Worm (Caenorhabditis elegans) whole organism, L1 larva: ENCODE results near the gene sipa-1.

Experiments
- efl-1 ChIP-seq, 4 experiments: fragments of 150-350 bp; optimal IDR thresholded peaks in 3 of 4; peaks in 1 of 4; 1 replicate in 1 of 4; 2 replicates in 3 of 4; lab custom pipeline; 2014; ENCODE audit warnings: missing biosample characterization in 2 of 4, missing genetic modification characterization in 2 of 4, missing genetic modification reagents in 2 of 4
- nhr-11 ChIP-seq: fragments of 150-350 bp; optimal IDR thresholded peaks from 2 replicates; lab custom pipeline; 2014; ENCODE audit warnings: missing biosample characterization, missing genetic modification characterization
- nhr-237 ChIP-seq: fragments of 150-350 bp; optimal IDR thresholded peaks from 2 replicates; lab custom pipeline; 2014; ENCODE audit warnings: missing biosample characterization, missing genetic modification characterization
- nhr-28 ChIP-seq: fragments of 150-350 bp; optimal IDR thresholded peaks from 2 replicates; lab custom pipeline; 2014; ENCODE audit warnings: missing biosample characterization, missing genetic modification characterization
- nhr-77 ChIP-seq: fragments of 150-350 bp; optimal IDR thresholded peaks from 2 replicates; lab custom pipeline; 2014; ENCODE audit warnings: missing biosample characterization, missing genetic modification characterization
- tbx-2 ChIP-seq: sonication (generic microtip); optimal IDR thresholded peaks from 2 replicates; lab custom pipeline; 2016; ENCODE audit warnings: missing genetic modification characterization, missing compliant biosample characterization
- unc-62 ChIP-seq: fragments of 150-350 bp; optimal IDR thresholded peaks from 2 replicates; lab custom pipeline; 2014; ENCODE audit warnings: missing biosample characterization, missing genetic modification reagents, missing genetic modification characterization

ce11 chrV:11631128-11631527 lies 6.0 kb downstream of the sipa-1 start:
- TF ChIP-seq nhr-28 (tag; lab: Kevin White, UChicago) (no peak), tbx-2 (tag; lab: Kevin White, UChicago) (no peak), nhr-237 (tag; lab: Kevin White, UChicago) (no peak), nhr-77 (tag; lab: Kevin White, UChicago) (no peak), unc-62 (GFP tag; lab: Kevin White, UChicago) (no peak), efl-1 (optimal IDR thresholded peaks at IDR 0.05; lab: Kevin White, UChicago) (no peak), efl-1 (GFP tag; optimal IDR thresholded peaks at IDR 0.05 in 1 of 2; lab: Kevin White, UChicago) (no peak), nhr-11 (no peak)
